Fruit fly (Drosophila melanogaster) whole organism, pupa: ENCODE data around the gene CG8924.

ENCODE experiments used
- CG34367 ChIP-seq: fragments of 200-800 bp; sonication (Bioruptor generic); optimal IDR thresholded peaks from 2 replicates; lab custom pipeline; 2018; ENCODE audit warnings: missing biosample characterization, mild to moderate bottlenecking, missing genetic modification characterization
- CG4496 ChIP-seq: fragments of 200-800 bp; sonication (Bioruptor generic); IDR thresholded peaks from 3 replicates; pipeline ENCODE4 v1.3.6; 2022; ENCODE audit warnings: missing biosample characterization, missing genetic modification characterization
- CG9948 ChIP-seq: fragments of 200-800 bp; sonication (Bioruptor generic); optimal IDR thresholded peaks from 2 replicates; lab custom pipeline; 2018; ENCODE audit warnings: missing biosample characterization, mild to moderate bottlenecking, missing genetic modification characterization, moderate library complexity
- rn ChIP-seq: fragments of 200-800 bp; sonication (Bioruptor generic); IDR thresholded peaks from 2 replicates; pipeline ENCODE4 v1.3.6; 2022; ENCODE audit warnings: missing biosample characterization, missing genetic modification characterization

dm6 chrX:15910570-15910969 is 30.3 kb upstream of the CG8924 start, which contains the start of gene Lrp4:
- TF ChIP-seq rn (GFP tag; lab: Robert Waterston, UW) (no peak), CG4496 (GFP tag; lab: Robert Waterston, UW) (no peak), CG34367 (tag; lab: Kevin White, UChicago) (no peak), CG9948 (tag; lab: Kevin White, UChicago) (no peak)
